Worm (Caenorhabditis elegans) whole organism, mixed stage, embryonic: ENCODE data around the gene srab-20.
"Not testable (repeated sequence)": the region's sequence is repeated elsewhere in the genome, so short reads cannot be mapped to it uniquely, and the experiment has no call there.

Experiments used
- M03D4.4 ChIP-seq: sonication (generic microtip); optimal IDR thresholded peaks from 2 replicates; lab custom pipeline; 2017; ENCODE audit warnings: mild to moderate bottlenecking, missing genetic modification characterization, missing compliant biosample characterization
- bed-3 ChIP-seq: fragments of 200-800 bp; sonication (Bioruptor generic); optimal IDR thresholded peaks from 3 replicates; lab custom pipeline; 2018; ENCODE audit warnings: mild to moderate bottlenecking, missing genetic modification characterization, moderate library complexity, missing compliant biosample characterization
- blmp-1 ChIP-seq: fragments of 150-350 bp; optimal IDR thresholded peaks from 2 replicates; lab custom pipeline; 2014; ENCODE audit warnings: missing biosample characterization, missing genetic modification characterization
- ceh-39 ChIP-seq: fragments of 150-350 bp; optimal IDR thresholded peaks from 2 replicates; lab custom pipeline; 2014; ENCODE audit warnings: missing biosample characterization, missing genetic modification characterization
- ceh-43 ChIP-seq: fragments of 200-800 bp; sonication (Bioruptor generic); optimal IDR thresholded peaks from 2 replicates; lab custom pipeline; 2018; ENCODE audit warnings: mild to moderate bottlenecking, missing genetic modification characterization, moderate library complexity, missing compliant biosample characterization
- ceh-83 ChIP-seq: fragments of 200-800 bp; sonication (Bioruptor generic); optimal IDR thresholded peaks from 2 replicates; lab custom pipeline; 2018; ENCODE audit warnings: mild to moderate bottlenecking, missing genetic modification characterization, missing compliant biosample characterization
- ces-1 ChIP-seq: fragments of 150-350 bp; optimal IDR thresholded peaks from 2 replicates; lab custom pipeline; 2014; ENCODE audit warnings: missing biosample characterization, missing genetic modification reagents, missing genetic modification characterization
- cnd-1 ChIP-seq: fragments of 200-800 bp; sonication (Bioruptor generic); optimal IDR thresholded peaks from 2 replicates; lab custom pipeline; 2018; ENCODE audit warnings: mild to moderate bottlenecking, missing genetic modification characterization, missing compliant biosample characterization
- drap-1 ChIP-seq: fragments of 200-800 bp; sonication (Bioruptor generic); optimal IDR thresholded peaks from 3 replicates; lab custom pipeline; 2018; ENCODE audit warnings: mild to moderate bottlenecking, missing genetic modification characterization, missing compliant biosample characterization
- elt-1 ChIP-seq: sonication (generic microtip); optimal IDR thresholded peaks from 2 replicates; lab custom pipeline; 2017; ENCODE audit warnings: missing genetic modification characterization, mild to moderate bottlenecking, missing compliant biosample characterization, antibody characterized with exemption, moderate library complexity, borderline replicate concordance; ENCODE audit not compliant: insufficient read depth
- elt-3 ChIP-seq: fragments of 150-350 bp; optimal IDR thresholded peaks from 2 replicates; lab custom pipeline; 2014; ENCODE audit warnings: missing biosample characterization, missing genetic modification characterization
- flh-1 ChIP-seq: fragments of 200-800 bp; sonication (Bioruptor generic); optimal IDR thresholded peaks from 2 replicates; lab custom pipeline; 2018; ENCODE audit warnings: mild to moderate bottlenecking, missing genetic modification characterization, moderate library complexity, missing compliant biosample characterization
- ham-2 ChIP-seq: fragments of 200-800 bp; sonication (Bioruptor generic); optimal IDR thresholded peaks from 2 replicates; lab custom pipeline; 2018; ENCODE audit warnings: mild to moderate bottlenecking, missing genetic modification characterization, missing compliant biosample characterization
- lin-13 ChIP-seq: fragments of 150-350 bp; optimal IDR thresholded peaks from 2 replicates; lab custom pipeline; 2014; ENCODE audit warnings: missing biosample characterization, missing genetic modification characterization
- lin-32 ChIP-seq: fragments of 200-800 bp; sonication (Bioruptor generic); optimal IDR thresholded peaks from 2 replicates; lab custom pipeline; 2018; ENCODE audit warnings: mild to moderate bottlenecking, missing genetic modification characterization, missing compliant biosample characterization
- lsy-2 ChIP-seq: fragments of 150-350 bp; optimal IDR thresholded peaks from 2 replicates; lab custom pipeline; 2014; ENCODE audit warnings: missing biosample characterization, missing genetic modification characterization
- mab-5 ChIP-seq: fragments of 150-350 bp; optimal IDR thresholded peaks from 2 replicates; lab custom pipeline; 2014; ENCODE audit warnings: missing biosample characterization, missing genetic modification characterization
- mep-1 ChIP-seq: fragments of 150-350 bp; optimal IDR thresholded peaks from 2 replicates; lab custom pipeline; 2017; ENCODE audit warnings: missing biosample characterization, missing genetic modification reagents, missing genetic modification characterization, inconsistent platforms
- mls-2 ChIP-seq: sonication (generic microtip); optimal IDR thresholded peaks from 2 replicates; lab custom pipeline; 2016; ENCODE audit warnings: mild to moderate bottlenecking, missing genetic modification characterization, moderate library complexity, missing compliant biosample characterization
- nhr-12 ChIP-seq: fragments of 150-350 bp; optimal IDR thresholded peaks from 2 replicates; lab custom pipeline; 2014; ENCODE audit warnings: missing biosample characterization, missing genetic modification characterization
- nhr-2 ChIP-seq: fragments of 150-350 bp; optimal IDR thresholded peaks from 2 replicates; lab custom pipeline; 2014; ENCODE audit warnings: missing biosample characterization, missing genetic modification characterization
- nhr-237 ChIP-seq: fragments of 150-350 bp; optimal IDR thresholded peaks from 2 replicates; lab custom pipeline; 2014; ENCODE audit warnings: missing biosample characterization, missing genetic modification characterization
- nhr-28 ChIP-seq: fragments of 150-350 bp; optimal IDR thresholded peaks from 2 replicates; lab custom pipeline; 2014; ENCODE audit warnings: missing biosample characterization, missing genetic modification characterization
- nhr-76 ChIP-seq: sonication (generic microtip); optimal IDR thresholded peaks from 2 replicates; lab custom pipeline; 2017; ENCODE audit warnings: missing biosample characterization, missing genetic modification characterization
- pha-4 ChIP-seq: fragments of 150-350 bp; optimal IDR thresholded peaks from 2 replicates; lab custom pipeline; 2018; ENCODE audit warnings: missing biosample characterization, missing genetic modification reagents, missing genetic modification characterization
- sptf-1 ChIP-seq: sonication (generic microtip); optimal IDR thresholded peaks from 2 replicates; lab custom pipeline; 2017; ENCODE audit warnings: mild to moderate bottlenecking, missing genetic modification characterization, moderate library complexity, missing compliant biosample characterization
- tbx-8 ChIP-seq: fragments of 200-800 bp; sonication (Bioruptor generic); optimal IDR thresholded peaks from 2 replicates; lab custom pipeline; 2018; ENCODE audit warnings: mild to moderate bottlenecking, missing genetic modification characterization, moderate library complexity, missing compliant biosample characterization
- unc-39 ChIP-seq: fragments of 150-350 bp; optimal IDR thresholded peaks from 2 replicates; lab custom pipeline; 2014; ENCODE audit warnings: missing biosample characterization, missing genetic modification characterization
- unc-62 ChIP-seq: fragments of 150-350 bp; optimal IDR thresholded peaks from 2 replicates; lab custom pipeline; 2014; ENCODE audit warnings: missing biosample characterization, missing genetic modification reagents, missing genetic modification characterization
- zip-8 ChIP-seq: fragments of 150-350 bp; optimal IDR thresholded peaks from 2 replicates; lab custom pipeline; 2014; ENCODE audit warnings: missing biosample characterization, missing genetic modification characterization
- ztf-11 ChIP-seq: fragments of 150-350 bp; optimal IDR thresholded peaks from 2 replicates; lab custom pipeline; 2014; ENCODE audit warnings: missing biosample characterization, missing genetic modification characterization

The srab-20 gene

ce11 chrV:3396765-3397164 lies 32.0 kb upstream of the srab-20 start, which contains the start of gene T20D4.12:
TSS of gene T20D4.12 (plus strand) at chrV:3397065.
- TF ChIP-seq ces-1 (GFP tag; lab: Kevin White, UChicago); elt-3 (tag; lab: Kevin White, UChicago); nhr-237: not testable (repeated sequence)

ce11 chrV:3398314-3398713 lies 30.5 kb upstream of the srab-20 start, which contains the start of gene T20D4.11:
TSS of gene T20D4.11 (plus strand) at chrV:3398690.
- no peak for TF ChIP-seq nhr-12 (tag; lab: Kevin White, UChicago)
- TF ChIP-seq ztf-11 (tag; lab: Kevin White, UChicago) = no peak
- TF ChIP-seq zip-8 (tag; lab: Kevin White, UChicago) = no peak
- TF ChIP-seq elt-1 (tag; lab: Kevin White, UChicago) = no peak
- no peak for TF ChIP-seq ceh-39 (tag; lab: Kevin White, UChicago)
- no peak for TF ChIP-seq mab-5 (tag; lab: Kevin White, UChicago)
- TF ChIP-seq bed-3 = no peak
- TF ChIP-seq pha-4 (tag; lab: Kevin White, UChicago) = no peak
- no peak for TF ChIP-seq mls-2 (tag; lab: Kevin White, UChicago)
- TF ChIP-seq unc-62 (GFP tag; lab: Kevin White, UChicago) = no peak
- TF ChIP-seq mep-1 (tag; lab: Kevin White, UChicago) = no peak
- no peak for TF ChIP-seq ham-2 (GFP tag; lab: Kevin White, UChicago)
- no peak for TF ChIP-seq elt-3 (tag; lab: Kevin White, UChicago)
- no peak for TF ChIP-seq nhr-237
- no peak for TF ChIP-seq sptf-1 (tag; lab: Kevin White, UChicago)
- no peak for TF ChIP-seq ceh-43

- TF ChIP-seq flh-1; tbx-8 (GFP tag; lab: Kevin White, UChicago); lin-32 (GFP tag; lab: Kevin White, UChicago): not testable (repeated sequence)
Observed at ce11 chrV:3399952-3400351, 28.8 kb upstream of the srab-20 start, which contains the start of gene T20D4.10. TSS of gene T20D4.10 (plus strand) at chrV:3400252.

- no peak for TF ChIP-seq elt-3 (tag; lab: Kevin White, UChicago)
- TF ChIP-seq ham-2 (GFP tag; lab: Kevin White, UChicago) = no peak
- TF ChIP-seq nhr-28 (tag; lab: Kevin White, UChicago) = no peak
- no peak for TF ChIP-seq nhr-2
- no peak for TF ChIP-seq zip-8 (tag; lab: Kevin White, UChicago)
- no peak for TF ChIP-seq ceh-83
- no peak for TF ChIP-seq nhr-12 (tag; lab: Kevin White, UChicago)
- TF ChIP-seq nhr-76 (tag; lab: Kevin White, UChicago) = no peak
- TF ChIP-seq ceh-43 = no peak
- no peak for TF ChIP-seq drap-1
- no peak for TF ChIP-seq ces-1 (GFP tag; lab: Kevin White, UChicago)
- TF ChIP-seq lin-32 (GFP tag; lab: Kevin White, UChicago) = no peak
- no peak for TF ChIP-seq unc-62 (GFP tag; lab: Kevin White, UChicago)
- TF ChIP-seq lin-13 (tag; lab: Kevin White, UChicago) = no peak
- no peak for TF ChIP-seq mep-1 (tag; lab: Kevin White, UChicago)
- TF ChIP-seq ztf-11 (tag; lab: Kevin White, UChicago) = no peak
Observed at ce11 chrV:3408602-3409001, 20.2 kb upstream of the srab-20 start, which contains the start of gene T20D4.7. TSS of gene T20D4.7 (plus strand) at chrV:3408902.

- TF ChIP-seq zip-8 (tag; lab: Kevin White, UChicago) (no peak), cnd-1 (tag; lab: Kevin White, UChicago) (no peak)
Observed at ce11 chrV:3409498-3409897, 19.3 kb upstream of the srab-20 start.

ce11 chrV:3410098-3410570 lies 18.7 kb upstream of the srab-20 start, which contains the start of gene arrd-22:
TSS of gene arrd-22 (plus strand) at chrV:3410520.
- TF ChIP-seq nhr-76 (tag; lab: Kevin White, UChicago) (no peak), cnd-1 (tag; lab: Kevin White, UChicago) (no peak), M03D4.4 (tag; lab: Kevin White, UChicago) (no peak), ceh-83 (no peak), lsy-2 (tag; lab: Kevin White, UChicago) (no peak), zip-8 (tag; lab: Kevin White, UChicago) (no peak), mab-5 (tag; lab: Kevin White, UChicago) (no peak), elt-3 (tag; lab: Kevin White, UChicago) (no peak), lin-32 (GFP tag; lab: Kevin White, UChicago) (no peak), pha-4 (tag; lab: Kevin White, UChicago) (no peak), unc-39 (no peak), blmp-1 (tag; lab: Kevin White, UChicago) (no peak), nhr-2 (no peak)
